Worm (Caenorhabditis elegans) whole organism, L2 larva: Measurements from ENCODE around the gene Y43C5A.7.

Experiments used
- C34F6.9 ChIP-seq: fragments of 150-350 bp; optimal IDR thresholded peaks from 2 replicates; lab custom pipeline; 2014; ENCODE audit warnings: missing biosample characterization, missing genetic modification characterization
- F13H6.1 ChIP-seq: sonication (generic microtip); optimal IDR thresholded peaks from 2 replicates; lab custom pipeline; 2016; ENCODE audit warnings: missing genetic modification characterization, missing compliant biosample characterization
- R02D3.7 ChIP-seq: fragments of 150-350 bp; optimal IDR thresholded peaks from 2 replicates; lab custom pipeline; 2014; ENCODE audit warnings: missing biosample characterization, missing genetic modification characterization
- ZK546.5 ChIP-seq: sonication (generic microtip); optimal IDR thresholded peaks from 2 replicates; lab custom pipeline; 2017; ENCODE audit warnings: missing biosample characterization, missing genetic modification characterization
- alr-1 ChIP-seq: fragments of 150-350 bp; optimal IDR thresholded peaks from 2 replicates; lab custom pipeline; 2014; ENCODE audit warnings: missing biosample characterization, missing genetic modification characterization
- aly-2 ChIP-seq: fragments of 150-350 bp; optimal IDR thresholded peaks from 2 replicates; lab custom pipeline; 2014; ENCODE audit warnings: missing biosample characterization, missing genetic modification characterization
- ama-1 ChIP-seq: fragments of 150-350 bp; optimal IDR thresholded peaks from 2 replicates; lab custom pipeline; 2018; ENCODE audit warnings: inconsistent platforms
- blmp-1 ChIP-seq: sonication (generic microtip); optimal IDR thresholded peaks from 2 replicates; lab custom pipeline; 2017; ENCODE audit warnings: missing genetic modification characterization, mild to moderate bottlenecking, missing compliant biosample characterization, antibody characterized with exemption, moderate library complexity; ENCODE audit not compliant: insufficient read depth
- ceh-16 ChIP-seq: fragments of 150-350 bp; optimal IDR thresholded peaks from 2 replicates; lab custom pipeline; 2014; ENCODE audit warnings: missing biosample characterization, missing genetic modification characterization
- ceh-82 ChIP-seq: fragments of 150-350 bp; optimal IDR thresholded peaks from 2 replicates; lab custom pipeline; 2014; ENCODE audit warnings: missing biosample characterization, missing genetic modification characterization
- crh-2 ChIP-seq: sonication (generic microtip); optimal IDR thresholded peaks from 2 replicates; lab custom pipeline; 2017; ENCODE audit warnings: missing biosample characterization, missing genetic modification characterization
- egl-27 ChIP-seq: sonication (generic microtip); optimal IDR thresholded peaks from 3 replicates; lab custom pipeline; 2017; ENCODE audit warnings: missing biosample characterization, missing genetic modification reagents, missing genetic modification characterization
- fos-1 ChIP-seq: fragments of 150-350 bp; optimal IDR thresholded peaks from 2 replicates; lab custom pipeline; 2014; ENCODE audit warnings: missing biosample characterization, missing genetic modification characterization
- lin-11 ChIP-seq: fragments of 150-350 bp; sonication (generic microtip); optimal IDR thresholded peaks from 2 replicates; lab custom pipeline; 2014; ENCODE audit warnings: missing biosample characterization, missing genetic modification characterization, inconsistent platforms, mixed read lengths
- lin-13 ChIP-seq: fragments of 150-350 bp; optimal IDR thresholded peaks from 2 replicates; lab custom pipeline; 2014; ENCODE audit warnings: missing biosample characterization, missing genetic modification reagents, missing genetic modification characterization
- lin-39 ChIP-seq: fragments of 150-350 bp; optimal IDR thresholded peaks from 2 replicates; lab custom pipeline; 2014; ENCODE audit warnings: missing biosample characterization, missing genetic modification reagents, missing genetic modification characterization
- mab-5 ChIP-seq: fragments of 150-350 bp; optimal IDR thresholded peaks from 2 replicates; lab custom pipeline; 2014; ENCODE audit warnings: missing biosample characterization, missing genetic modification characterization
- mdl-1 ChIP-seq, 2 experiments: fragments of 150-350 bp in 1 of 2; sonication (generic microtip) in 1 of 2; optimal IDR thresholded peaks; 2 replicates each; lab custom pipeline; 2017; ENCODE audit warnings: missing biosample characterization in 2 of 2, missing genetic modification characterization in 2 of 2
- nhr-10 ChIP-seq: sonication (generic microtip); optimal IDR thresholded peaks from 2 replicates; lab custom pipeline; 2017; ENCODE audit warnings: missing biosample characterization, missing genetic modification characterization
- nhr-11 ChIP-seq: fragments of 150-350 bp; optimal IDR thresholded peaks from 2 replicates; lab custom pipeline; 2014; ENCODE audit warnings: missing biosample characterization, missing genetic modification characterization
- nhr-12 ChIP-seq: fragments of 150-350 bp; optimal IDR thresholded peaks from 2 replicates; lab custom pipeline; 2014; ENCODE audit warnings: missing biosample characterization, missing genetic modification characterization
- nhr-21 ChIP-seq: fragments of 150-350 bp; optimal IDR thresholded peaks from 2 replicates; lab custom pipeline; 2014; ENCODE audit warnings: missing biosample characterization, missing genetic modification characterization
- nhr-237 ChIP-seq: fragments of 150-350 bp; optimal IDR thresholded peaks from 2 replicates; lab custom pipeline; 2014; ENCODE audit warnings: missing biosample characterization, missing genetic modification characterization
- nhr-25 ChIP-seq: fragments of 150-350 bp; sonication (generic microtip); optimal IDR thresholded peaks from 3 replicates; lab custom pipeline; 2014; ENCODE audit warnings: missing biosample characterization, missing genetic modification characterization
- nhr-6 ChIP-seq: fragments of 150-350 bp; optimal IDR thresholded peaks from 2 replicates; lab custom pipeline; 2014; ENCODE audit warnings: missing biosample characterization, missing genetic modification characterization
- nhr-77 ChIP-seq: fragments of 150-350 bp; optimal IDR thresholded peaks from 2 replicates; lab custom pipeline; 2014; ENCODE audit warnings: missing biosample characterization, missing genetic modification characterization
- peb-1 ChIP-seq: fragments of 150-350 bp; optimal IDR thresholded peaks from 2 replicates; lab custom pipeline; 2014; ENCODE audit warnings: missing biosample characterization, missing genetic modification characterization
- skn-1 ChIP-seq: sonication (generic microtip); optimal IDR thresholded peaks from 2 replicates; lab custom pipeline; 2017; ENCODE audit warnings: missing biosample characterization, missing genetic modification characterization
- sma-3 ChIP-seq: sonication (generic microtip); optimal IDR thresholded peaks from 2 replicates; lab custom pipeline; 2016; ENCODE audit warnings: missing genetic modification reagents, missing genetic modification characterization, missing compliant biosample characterization
- sma-9 ChIP-seq, 2 experiments: fragments of 150-350 bp in 1 of 2; sonication (generic microtip) in 1 of 2; optimal IDR thresholded peaks; 2 replicates each; lab custom pipeline; 2014 to 2016; ENCODE audit warnings: missing genetic modification characterization in 2 of 2, mild to moderate bottlenecking in 1 of 2, missing biosample characterization in 1 of 2, missing compliant biosample characterization in 1 of 2, missing genetic modification reagents in 1 of 2, moderate library complexity in 1 of 2
- unc-39 ChIP-seq: fragments of 150-350 bp; optimal IDR thresholded peaks from 2 replicates; lab custom pipeline; 2014; ENCODE audit warnings: missing biosample characterization, missing genetic modification characterization
- unc-55 ChIP-seq: fragments of 150-350 bp; sonication (generic microtip); optimal IDR thresholded peaks from 3 replicates; lab custom pipeline; 2014; ENCODE audit warnings: missing biosample characterization, missing genetic modification reagents, missing genetic modification characterization
- unc-62 ChIP-seq: fragments of 150-350 bp; optimal IDR thresholded peaks from 2 replicates; lab custom pipeline; 2014; ENCODE audit warnings: missing biosample characterization, missing genetic modification reagents, missing genetic modification characterization
- zag-1 ChIP-seq: fragments of 150-350 bp; optimal IDR thresholded peaks from 2 replicates; lab custom pipeline; 2014; ENCODE audit warnings: missing biosample characterization, missing genetic modification characterization
- ztf-11 ChIP-seq: sonication (generic microtip); optimal IDR thresholded peaks from 2 replicates; lab custom pipeline; 2017; ENCODE audit warnings: missing biosample characterization, missing genetic modification characterization
- ztf-4 ChIP-seq: fragments of 150-350 bp; optimal IDR thresholded peaks from 2 replicates; lab custom pipeline; 2014; ENCODE audit warnings: missing biosample characterization, missing genetic modification characterization

Gene Y43C5A.7

DNA sequence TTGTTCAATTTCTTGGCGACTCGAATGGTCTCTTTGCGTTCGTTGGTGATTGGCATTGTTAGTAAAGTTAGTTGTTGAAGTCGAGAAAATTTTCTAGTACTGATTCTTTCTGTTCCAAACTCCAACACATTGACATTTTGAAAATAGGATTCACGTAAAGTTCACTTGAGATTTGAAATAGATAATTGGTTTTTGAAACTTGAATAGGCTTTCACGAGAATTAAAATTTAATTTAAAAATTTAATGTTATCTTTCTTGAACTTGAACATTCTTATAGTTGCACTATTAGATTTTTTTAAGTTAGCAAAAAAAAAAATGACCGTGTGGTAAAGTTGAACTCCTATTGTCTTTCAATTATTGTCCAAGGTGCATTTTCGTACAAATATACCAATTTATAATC is 17.0 kb downstream of the Y43C5A.7 start, which contains the start of gene R09E10.6:
Gene R09E10.6 (minus strand): TSS at position 101 of the 400 bp plus-strand sequence.
- TF ChIP-seq mdl-1 (tag; optimal IDR thresholded peaks at IDR 0.05; lab: Kevin White, UChicago) (no peak), ZK546.5 (tag; lab: Kevin White, UChicago) (no peak), nhr-77 (tag; lab: Kevin White, UChicago) (no peak), alr-1 (no peak), nhr-12 (tag; lab: Kevin White, UChicago) (no peak), R02D3.7 (tag; lab: Kevin White, UChicago) (no peak), fos-1 (tag; lab: Kevin White, UChicago) (no peak), nhr-237 (tag; lab: Kevin White, UChicago) (no peak), skn-1 (tag; lab: Kevin White, UChicago) (no peak), nhr-11 (tag; lab: Kevin White, UChicago) (no peak), ztf-11 (tag; lab: Kevin White, UChicago) (no peak), ama-1 (lab: Kevin White, UChicago) (no peak), peb-1 (tag; lab: Kevin White, UChicago) (no peak), crh-2 (no peak), unc-39 (tag; lab: Kevin White, UChicago) (no peak), ceh-16 (tag; lab: Kevin White, UChicago) (no peak)

- TF ChIP-seq ceh-16 (tag; lab: Kevin White, UChicago) (no peak), ztf-4 (peak; percentile 47)
Observed at ce11 chrIV:10295084-10295483, 18.0 kb downstream of the Y43C5A.7 start, which contains the start of gene R09E10.13. Gene R09E10.13, minus strand, starts transcription at chrIV:10295144.

DNA sequence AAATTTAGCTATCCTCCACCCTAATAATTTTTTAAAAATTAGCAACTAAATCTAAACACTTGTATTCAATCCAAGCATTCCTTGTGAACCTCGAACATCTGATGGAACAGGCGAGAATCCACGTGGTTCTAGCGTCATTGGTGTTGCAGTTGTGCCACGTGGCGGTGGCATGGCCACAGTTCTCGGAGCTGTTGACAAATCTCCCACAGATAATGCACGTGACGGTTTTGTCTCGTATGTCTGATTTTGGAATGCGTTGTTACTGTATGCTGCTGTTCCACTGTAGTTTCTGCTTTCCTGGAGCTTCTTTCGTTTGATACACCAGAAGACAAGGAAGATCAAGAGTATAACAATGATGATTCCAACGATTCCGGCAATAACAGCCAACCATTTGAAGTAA is 19.0 kb downstream of the Y43C5A.7 start:
- TF ChIP-seq skn-1 (tag; lab: Kevin White, UChicago) = no peak
- no peak for TF ChIP-seq nhr-77 (tag; lab: Kevin White, UChicago)
- TF ChIP-seq unc-55 (GFP tag; lab: Kevin White, UChicago) = no peak
- no peak for TF ChIP-seq blmp-1 (tag; lab: Kevin White, UChicago)
- TF ChIP-seq mab-5 (tag; lab: Kevin White, UChicago) = no peak
- no peak for TF ChIP-seq ztf-4
- TF ChIP-seq aly-2 (tag; lab: Kevin White, UChicago) = no peak
- TF ChIP-seq unc-62 = no peak
- TF ChIP-seq ZK546.5 (tag; lab: Kevin White, UChicago) = no peak
- no peak for TF ChIP-seq nhr-21 (tag; lab: Kevin White, UChicago)
- TF ChIP-seq nhr-25 (tag; lab: Kevin White, UChicago) = no peak
- TF ChIP-seq ama-1 (lab: Kevin White, UChicago) = no peak
- TF ChIP-seq lin-13 = no peak
- TF ChIP-seq ceh-16 (tag; lab: Kevin White, UChicago) = no peak
- TF ChIP-seq lin-39 = no peak

DNA sequence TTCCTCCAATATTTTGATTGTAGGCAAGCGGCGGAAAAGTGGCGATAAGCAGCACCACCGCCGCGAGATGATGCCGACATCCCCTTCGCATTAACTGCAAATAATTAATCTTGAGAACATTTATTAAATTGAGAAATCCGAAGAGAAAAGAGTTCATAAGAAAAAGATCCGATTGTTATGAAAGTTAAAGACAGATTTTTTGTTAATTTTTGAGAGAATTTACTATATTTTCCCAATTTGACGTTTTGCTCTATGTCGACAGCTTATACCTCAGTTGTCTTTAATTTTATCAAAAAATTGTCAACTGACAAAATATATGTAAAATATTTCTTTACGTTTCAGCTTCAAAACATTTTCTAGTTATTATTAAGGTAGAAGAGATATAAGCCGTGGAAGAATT is 25.1 kb downstream of the Y43C5A.7 start, which contains the start of gene R09E10.5:
Gene R09E10.5 (minus strand): TSS at position 101 of the 400 bp plus-strand sequence.
- TF ChIP-seq sma-3 (GFP tag; lab: Kevin White, UChicago) (no peak), nhr-6 (tag; lab: Kevin White, UChicago) (no peak), unc-62 (no peak), egl-27 (no peak), zag-1 (tag; lab: Kevin White, UChicago) (no peak), skn-1 (tag; lab: Kevin White, UChicago) (no peak), ceh-82 (no peak), C34F6.9 (no peak), unc-55 (GFP tag; lab: Kevin White, UChicago) (no peak), nhr-11 (tag; lab: Kevin White, UChicago) (no peak), F13H6.1 (tag; lab: Kevin White, UChicago) (no peak), sma-9 (GFP tag; optimal IDR thresholded peaks at IDR 0.05; lab: Kevin White, UChicago) (no peak), sma-9 (tag; optimal IDR thresholded peaks at IDR 0.05; lab: Kevin White, UChicago) (no peak), lin-11 (tag; lab: Kevin White, UChicago) (no peak), ztf-11 (tag; lab: Kevin White, UChicago) (no peak), fos-1 (tag; lab: Kevin White, UChicago) (no peak), nhr-10 (no peak), mab-5 (tag; lab: Kevin White, UChicago) (no peak)
